Worm (Caenorhabditis elegans): ENCODE data around the gene F53F4.7.

The F53F4.7 gene

DNA sequence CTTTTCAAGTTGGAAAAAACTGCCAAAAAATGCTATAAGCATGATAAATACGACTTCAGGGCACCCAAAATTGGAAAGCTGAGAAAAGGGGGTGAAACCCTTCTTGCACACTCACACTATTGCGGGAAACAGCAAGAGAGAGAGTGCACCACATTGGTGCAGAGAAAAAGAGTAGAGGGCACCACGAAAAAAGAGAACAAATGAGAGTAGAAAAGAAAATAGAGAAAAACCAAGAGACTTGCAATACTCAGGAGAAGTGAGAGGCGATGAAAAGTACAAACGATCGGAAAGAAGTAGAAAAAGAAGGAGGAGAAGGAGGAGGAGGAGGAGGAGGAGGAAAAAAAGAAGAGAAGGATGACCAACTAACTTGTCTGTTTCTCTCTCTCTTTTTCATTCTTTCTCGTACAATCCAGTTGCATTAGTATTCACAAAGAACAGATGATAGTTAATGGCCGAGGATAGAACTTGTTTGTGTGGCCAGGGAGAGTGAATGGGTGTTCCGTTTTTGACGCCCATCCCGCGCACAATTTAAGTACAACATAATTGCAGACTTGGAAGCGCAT, 41.5 kb upstream of the F53F4.7 start (continued):
- TF ChIP-seq Y75B8A.6 (GFP tag; IDR thresholded peaks at IDR 0.05): 0 out of 2 replicates have a peak, but pooled peaks have one; percentile 36
- no peak for TF ChIP-seq mdt-29 (GFP tag; IDR thresholded peaks at IDR 0.05)
- no peak for TF ChIP-seq zag-1 (tag; optimal IDR thresholded peaks at IDR 0.05)
- no peak for TF ChIP-seq aly-2 (tag; optimal IDR thresholded peaks at IDR 0.05)
- TF ChIP-seq mdl-1 (tag; optimal IDR thresholded peaks at IDR 0.05): peak in 1 of 2 experiments; percentile 82
- TF ChIP-seq dmd-8 (GFP tag; IDR thresholded peaks at IDR 0.05): 0 out of 2 replicates have a peak, but pooled peaks have one; percentile 52
- no peak for TF ChIP-seq ztf-7 (tag; optimal IDR thresholded peaks at IDR 0.05)
- no peak for TF ChIP-seq saeg-2 (GFP tag; IDR thresholded peaks at IDR 0.05)
- TF ChIP-seq pqm-1 (tag; optimal IDR thresholded peaks at IDR 0.05): no peak
- TF ChIP-seq zfp-3 (GFP tag; conservative IDR thresholded peaks at IDR 0.05): no peak; the same call in 1 of the 2 replicates
- TF ChIP-seq nhr-42 (GFP tag; IDR thresholded peaks at IDR 0.05): no peak
- no peak for TF ChIP-seq nhr-237 (tag; optimal IDR thresholded peaks at IDR 0.05)
- no peak for TF ChIP-seq ceh-82 (tag; optimal IDR thresholded peaks at IDR 0.05)
- TF ChIP-seq rbr-2 (tag; optimal IDR thresholded peaks at IDR 0.05): peak; percentile 62
- TF ChIP-seq nhr-77 (tag; optimal IDR thresholded peaks at IDR 0.05): no peak
- no peak for TF ChIP-seq sdz-12 (GFP tag; optimal IDR thresholded peaks at IDR 0.05)
- no peak for TF ChIP-seq lin-1 (GFP tag; IDR thresholded peaks at IDR 0.05)
- TF ChIP-seq spr-1 (tag; optimal IDR thresholded peaks at IDR 0.05): no peak
- no peak for TF ChIP-seq lim-7 (GFP tag; IDR thresholded peaks at IDR 0.05)
- TF ChIP-seq pha-4 (GFP tag; IDR thresholded peaks at IDR 0.05): peak; percentile 72; the same call in 1 of the 2 replicates
- peak; percentile 6 for TF ChIP-seq pha-4 (tag; optimal IDR thresholded peaks at IDR 0.05)
- no peak for TF ChIP-seq attf-4 (tag; optimal IDR thresholded peaks at IDR 0.05)
- peak; percentile 45 for TF ChIP-seq lin-38 (GFP tag; IDR thresholded peaks at IDR 0.05)
- TF ChIP-seq Y105C5A.15 (GFP tag; IDR thresholded peaks at IDR 0.05): no peak
- TF ChIP-seq madf-9 (GFP tag; conservative IDR thresholded peaks at IDR 0.05): no peak
- TF ChIP-seq gei-8 (GFP tag; optimal IDR thresholded peaks at IDR 0.05): no peak
- TF ChIP-seq snpc-4 (tag; optimal IDR thresholded peaks at IDR 0.05): no peak
- TF ChIP-seq ctbp-1 (GFP tag; IDR thresholded peaks at IDR 0.05): peak; percentile 46
- no peak for TF ChIP-seq T20F7.1 (GFP tag; optimal IDR thresholded peaks at IDR 0.05)
- no peak for TF ChIP-seq D1046.2 (GFP tag; IDR thresholded peaks at IDR 0.05)
- TF ChIP-seq daf-16 (GFP tag; optimal IDR thresholded peaks at IDR 0.05): no peak
- peak; percentile 50 for TF ChIP-seq daf-16 (tag; optimal IDR thresholded peaks at IDR 0.05)
- no peak for TF ChIP-seq daf-8 (GFP tag; IDR thresholded peaks at IDR 0.05)
- no peak for TF ChIP-seq lin-29 (GFP tag; IDR thresholded peaks at IDR 0.05)
- TF ChIP-seq mes-2 (tag; optimal IDR thresholded peaks at IDR 0.05; ENCODE audit: poor library complexity, severe bottlenecking): peak; percentile 53
- no peak for TF ChIP-seq Y48G9A.11 (GFP tag; IDR thresholded peaks at IDR 0.05)
- TF ChIP-seq F44E2.7 (GFP tag; IDR thresholded peaks at IDR 0.05): no peak
- no peak for TF ChIP-seq F10B5.3 (tag; optimal IDR thresholded peaks at IDR 0.05)
- peak; percentile 69 for TF ChIP-seq nhr-25 (tag; optimal IDR thresholded peaks at IDR 0.05; ENCODE audit: borderline replicate concordance, insufficient read depth)
- TF ChIP-seq ces-1 (GFP tag; optimal IDR thresholded peaks at IDR 0.05): no peak
- no peak for TF ChIP-seq cey-2 (tag; optimal IDR thresholded peaks at IDR 0.05; ENCODE audit: borderline replicate concordance, insufficient read depth)
- TF ChIP-seq aha-1 (tag): no peak
- peak; percentile 84 for TF ChIP-seq set-16 (GFP tag; IDR thresholded peaks at IDR 0.05)
- peak; percentile 78 for TF ChIP-seq fkh-10 (GFP tag; optimal IDR thresholded peaks at IDR 0.05)
- TF ChIP-seq unc-62 (GFP tag; optimal IDR thresholded peaks at IDR 0.05 in 1 of 2): peak in 1 of 2 experiments; percentile 99
- no peak for TF ChIP-seq unc-62 (tag; optimal IDR thresholded peaks at IDR 0.05)
- peak; percentile 22 for TF ChIP-seq duxl-1 (tag; optimal IDR thresholded peaks at IDR 0.05; ENCODE audit: poor library complexity)
- TF ChIP-seq tag-97 (GFP tag; IDR thresholded peaks at IDR 0.05): no peak
- TF ChIP-seq jun-1 (tag; optimal IDR thresholded peaks at IDR 0.05): no peak
- TF ChIP-seq lin-13 (GFP tag; optimal IDR thresholded peaks at IDR 0.05): no peak
- TF ChIP-seq T26A8.4 (GFP tag; IDR thresholded peaks at IDR 0.05): no peak
- TF ChIP-seq dpl-1 (GFP tag; optimal IDR thresholded peaks at IDR 0.05): peak; percentile 33

All from whole organism, L4 larva.